Fruit fly (Drosophila melanogaster) whole organism, embryonic: ENCODE results near the gene CG17349.

Experiments used
- B-H1 ChIP-seq: fragments of 200-800 bp; sonication (Bioruptor generic); IDR thresholded peaks from 3 replicates; pipeline ENCODE4 v1.3.6; 2022; ENCODE audit warnings: missing biosample characterization, missing genetic modification characterization
- CG10209 ChIP-seq: fragments of 200-800 bp; sonication (Bioruptor generic); optimal IDR thresholded peaks from 3 replicates; lab custom pipeline; 2017; ENCODE audit warnings: missing biosample characterization, mild to moderate bottlenecking, missing genetic modification characterization, missing genetic modification reagents
- CG10543 ChIP-seq: fragments of 200-800 bp; sonication (Bioruptor generic); optimal IDR thresholded peaks from 3 replicates; lab custom pipeline; 2017; ENCODE audit warnings: missing biosample characterization, mild to moderate bottlenecking, missing genetic modification characterization, moderate library complexity
- CG12104 ChIP-seq: fragments of 200-800 bp; sonication (Bioruptor generic); optimal IDR thresholded peaks from 3 replicates; lab custom pipeline; 2016; ENCODE audit warnings: missing biosample characterization, missing genetic modification characterization
- CG12769 ChIP-seq: fragments of 200-800 bp; sonication (Bioruptor generic); optimal IDR thresholded peaks from 2 replicates; lab custom pipeline; 2019; ENCODE audit warnings: missing biosample characterization, mild to moderate bottlenecking, missing genetic modification characterization, moderate library complexity
- CG14667 ChIP-seq: fragments of 200-800 bp; sonication (Bioruptor generic); IDR thresholded peaks from 2 replicates; pipeline ENCODE4 v1.3.6; 2022; ENCODE audit warnings: missing biosample characterization, missing genetic modification characterization
- CG16779 ChIP-seq: fragments of 200-800 bp; sonication (Bioruptor generic); IDR thresholded peaks from 2 replicates; pipeline ENCODE4 v1.3.6; 2022; ENCODE audit warnings: missing biosample characterization, missing genetic modification characterization
- CG18599 ChIP-seq: fragments of 200-800 bp; sonication (Bioruptor generic); optimal IDR thresholded peaks from 3 replicates; lab custom pipeline; 2017; ENCODE audit warnings: missing biosample characterization, missing genetic modification characterization, mild to moderate bottlenecking, moderate library complexity, missing genetic modification reagents
- CG18619 ChIP-seq: fragments of 200-800 bp; sonication (Bioruptor generic); optimal IDR thresholded peaks from 3 replicates; lab custom pipeline; 2017; ENCODE audit warnings: missing biosample characterization, mild to moderate bottlenecking, missing genetic modification characterization
- CG18764 ChIP-seq: fragments of 200-800 bp; sonication (Bioruptor generic); optimal IDR thresholded peaks from 3 replicates; lab custom pipeline; 2016; ENCODE audit warnings: missing biosample characterization, missing genetic modification characterization
- CG2889 ChIP-seq: fragments of 200-800 bp; sonication (Bioruptor generic); IDR thresholded peaks from 3 replicates; pipeline ENCODE4 v1.3.6; 2022; ENCODE audit warnings: missing biosample characterization, missing genetic modification characterization
- CG30403 ChIP-seq: fragments of 200-800 bp; sonication (Bioruptor generic); optimal IDR thresholded peaks from 3 replicates; lab custom pipeline; 2016; ENCODE audit warnings: missing biosample characterization, missing genetic modification characterization
- CG31388 ChIP-seq: fragments of 200-800 bp; sonication (Bioruptor generic); optimal IDR thresholded peaks from 2 replicates; lab custom pipeline; 2016; ENCODE audit warnings: missing biosample characterization, missing genetic modification characterization
- CG31441 ChIP-seq: fragments of 200-800 bp; sonication (Bioruptor generic); IDR thresholded peaks from 2 replicates; pipeline ENCODE4 v1.3.6; 2022; ENCODE audit warnings: missing biosample characterization, missing genetic modification characterization
- CG32532 ChIP-seq: fragments of 200-800 bp; sonication (Bioruptor generic); IDR thresholded peaks from 2 replicates; pipeline ENCODE4 v1.3.6; 2022; ENCODE audit warnings: missing biosample characterization, missing genetic modification characterization
- CG42726 ChIP-seq: fragments of 200-800 bp; sonication (Bioruptor generic); IDR thresholded peaks from 2 replicates; pipeline ENCODE4 v1.3.6; 2022; ENCODE audit warnings: missing biosample characterization, missing genetic modification characterization; ENCODE audit not compliant: partially characterized antibody
- CG43689 ChIP-seq: fragments of 200-800 bp; sonication (Bioruptor generic); IDR thresholded peaks from 2 replicates; pipeline ENCODE4 v1.3.6; 2022; ENCODE audit warnings: missing biosample characterization, missing genetic modification characterization
- CG6254 ChIP-seq: fragments of 200-800 bp; sonication (Bioruptor generic); optimal IDR thresholded peaks from 3 replicates; lab custom pipeline; 2017; ENCODE audit warnings: mild to moderate bottlenecking, missing biosample characterization, missing genetic modification reagents, missing genetic modification characterization
- CG6854 ChIP-seq: fragments of 200-800 bp; sonication (Bioruptor generic); optimal IDR thresholded peaks from 3 replicates; lab custom pipeline; 2017; ENCODE audit warnings: missing biosample characterization, mild to moderate bottlenecking, missing genetic modification characterization
- CG7556 ChIP-seq: fragments of 200-800 bp; sonication (Bioruptor generic); optimal IDR thresholded peaks from 2 replicates; lab custom pipeline; 2017; ENCODE audit warnings: missing biosample characterization, mild to moderate bottlenecking, missing genetic modification characterization
- CG9609 ChIP-seq: fragments of 200-800 bp; sonication (Bioruptor generic); optimal IDR thresholded peaks from 3 replicates; lab custom pipeline; 2016; ENCODE audit warnings: missing biosample characterization, missing genetic modification characterization
- Dek ChIP-seq: fragments of 200-800 bp; sonication (Bioruptor generic); optimal IDR thresholded peaks from 3 replicates; lab custom pipeline; 2019; ENCODE audit warnings: missing biosample characterization, mild to moderate bottlenecking, missing genetic modification characterization, moderate library complexity
- Dll ChIP-seq: fragments of 200-800 bp; sonication (Bioruptor generic); IDR thresholded peaks from 4 replicates; pipeline ENCODE4 v1.3.6; 2022; ENCODE audit warnings: missing biosample characterization, missing genetic modification characterization; ENCODE audit not compliant: partially characterized antibody
- Doc2 ChIP-seq: fragments of 200-800 bp; sonication (Bioruptor generic); IDR thresholded peaks from 2 replicates; pipeline ENCODE4 v1.3.6; 2022; ENCODE audit warnings: missing biosample characterization, missing genetic modification characterization
- Eip74EF ChIP-seq, 2 experiments: fragments of 200-800 bp in 1 of 2; fragments of >200 bp in 1 of 2; sonication (Bioruptor generic) in 1 of 2; optimal IDR thresholded peaks; 2 replicates each; lab custom pipeline; 2017 to 2019; ENCODE audit warnings: missing biosample characterization in 2 of 2, missing genetic modification characterization in 2 of 2, mild to moderate bottlenecking in 1 of 2, moderate library complexity in 1 of 2
- Elba2 ChIP-seq: fragments of 200-800 bp; sonication (Bioruptor generic); optimal IDR thresholded peaks from 3 replicates; lab custom pipeline; 2016; ENCODE audit warnings: missing biosample characterization, missing genetic modification characterization
- Ets97D ChIP-seq: fragments of 200-800 bp; sonication (Bioruptor generic); optimal IDR thresholded peaks from 3 replicates; lab custom pipeline; 2016; ENCODE audit warnings: missing biosample characterization, missing genetic modification characterization
- Hr39 ChIP-seq: fragments of >200 bp; optimal IDR thresholded peaks from 2 replicates; lab custom pipeline; 2017
- Hr51 ChIP-seq, 2 experiments: fragments of 200-800 bp; sonication (Bioruptor generic); optimal IDR thresholded peaks; 2 replicates in 1 of 2; 3 replicates in 1 of 2; lab custom pipeline; 2016 to 2018; ENCODE audit warnings: missing biosample characterization in 2 of 2, missing genetic modification characterization in 2 of 2, mild to moderate bottlenecking in 1 of 2, moderate library complexity in 1 of 2
- Hr78 ChIP-seq, 2 experiments: fragments of 200-800 bp in 1 of 2; fragments of >200 bp in 1 of 2; sonication (Bioruptor generic) in 1 of 2; optimal IDR thresholded peaks; 2 replicates each; lab custom pipeline; 2017 to 2019; ENCODE audit warnings: missing biosample characterization in 2 of 2, missing genetic modification characterization in 2 of 2, mild to moderate bottlenecking in 1 of 2, moderate library complexity in 1 of 2
- NK7.1 ChIP-seq: fragments of 200-800 bp; sonication (Bioruptor generic); optimal IDR thresholded peaks from 3 replicates; lab custom pipeline; 2016; ENCODE audit warnings: missing biosample characterization, missing genetic modification characterization
- Nf-YB ChIP-seq: fragments of 200-800 bp; sonication (Bioruptor generic); optimal IDR thresholded peaks from 3 replicates; lab custom pipeline; 2019; ENCODE audit warnings: missing biosample characterization, mild to moderate bottlenecking, missing genetic modification characterization, moderate library complexity
- NfI ChIP-seq: fragments of 200-800 bp; sonication (Bioruptor generic); optimal IDR thresholded peaks from 3 replicates; lab custom pipeline; 2018; ENCODE audit warnings: missing biosample characterization, mild to moderate bottlenecking, missing genetic modification characterization, moderate library complexity
- Sox100B ChIP-seq: fragments of 200-800 bp; sonication (Bioruptor generic); optimal IDR thresholded peaks from 3 replicates; lab custom pipeline; 2018; ENCODE audit warnings: missing biosample characterization, mild to moderate bottlenecking, missing genetic modification characterization
- ab ChIP-seq: fragments of 200-800 bp; sonication (Bioruptor generic); optimal IDR thresholded peaks from 2 replicates; lab custom pipeline; 2016; ENCODE audit warnings: missing biosample characterization, missing genetic modification characterization
- ap ChIP-seq: fragments of 200-800 bp; sonication (Bioruptor generic); IDR thresholded peaks from 2 replicates; pipeline ENCODE4 v1.3.6; 2022; ENCODE audit warnings: missing biosample characterization, missing genetic modification characterization
- ase ChIP-seq: fragments of 200-800 bp; sonication (Bioruptor generic); IDR thresholded peaks from 3 replicates; pipeline ENCODE4 v1.3.6; 2022; ENCODE audit warnings: missing biosample characterization, missing genetic modification characterization
- fru ChIP-seq: fragments of >200 bp; optimal IDR thresholded peaks from 2 replicates; lab custom pipeline; 2017
- pnt ChIP-seq: fragments of 200-800 bp; sonication (Bioruptor generic); optimal IDR thresholded peaks from 3 replicates; lab custom pipeline; 2016; ENCODE audit warnings: missing biosample characterization, missing genetic modification characterization
- ranshi ChIP-seq: fragments of 200-800 bp; sonication (Bioruptor generic); IDR thresholded peaks from 2 replicates; pipeline ENCODE4 v1.3.6; 2022; ENCODE audit warnings: missing biosample characterization, missing genetic modification characterization
- row ChIP-seq: fragments of 200-800 bp; sonication (Bioruptor generic); IDR thresholded peaks from 3 replicates; pipeline ENCODE4 v1.3.6; 2022; ENCODE audit warnings: missing biosample characterization, missing genetic modification characterization
- shn ChIP-seq: fragments of 200-800 bp; sonication (Bioruptor generic); optimal IDR thresholded peaks from 3 replicates; lab custom pipeline; 2016; ENCODE audit warnings: missing biosample characterization, missing genetic modification characterization
- tgo ChIP-seq: fragments of 200-800 bp; sonication (Bioruptor generic); IDR thresholded peaks from 3 replicates; pipeline ENCODE4 v1.3.6; 2022; ENCODE audit warnings: missing biosample characterization, missing genetic modification characterization
- usp ChIP-seq: fragments of >200 bp; optimal IDR thresholded peaks from 2 replicates; lab custom pipeline; 2017; ENCODE audit warnings: missing biosample characterization, missing genetic modification characterization
- zfh2 ChIP-seq: fragments of 200-800 bp; sonication (Bioruptor generic); optimal IDR thresholded peaks from 2 replicates; lab custom pipeline; 2016; ENCODE audit warnings: missing biosample characterization, missing genetic modification characterization

The CG17349 gene

DNA sequence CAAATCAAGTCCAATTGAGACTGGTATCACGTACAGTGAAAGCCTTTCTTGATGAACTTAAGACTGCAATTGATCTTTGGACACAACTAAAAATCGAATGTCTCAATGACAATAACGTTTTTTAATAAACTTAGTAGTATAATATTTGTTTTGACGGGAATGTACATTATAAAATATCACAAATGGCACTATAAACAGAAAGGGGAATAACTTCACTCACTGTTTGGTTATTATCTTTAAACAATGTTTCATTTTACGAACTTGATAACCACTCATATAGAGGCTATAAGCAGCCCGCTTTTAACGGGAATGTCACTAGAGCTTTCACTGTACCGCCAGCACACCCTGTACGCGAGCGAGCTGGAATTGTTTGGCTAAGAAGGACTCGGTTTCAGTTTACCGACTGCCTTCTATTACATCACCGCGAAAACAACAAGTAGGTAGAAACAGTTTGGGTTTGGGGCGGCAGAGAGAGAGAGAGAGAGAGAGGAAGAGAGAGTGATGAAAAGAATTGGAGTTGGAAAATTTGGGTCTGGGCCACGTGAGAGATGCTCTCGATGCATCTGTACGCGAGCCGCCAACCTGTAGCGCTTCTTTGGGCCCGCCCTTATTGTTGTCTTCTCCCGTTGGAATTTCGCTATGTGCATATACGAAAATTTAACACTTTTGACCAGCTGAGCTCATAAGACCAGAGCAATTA, 27.5 kb downstream of the CG17349 start (continued):
- TF ChIP-seq ap (GFP tag; lab: Robert Waterston, UW) (no peak), CG30403 (GFP tag; lab: Kevin White, UChicago) (peak; percentile 37), B-H1 (GFP tag; lab: Robert Waterston, UW) (no peak), tgo (GFP tag; lab: Robert Waterston, UW) (no peak), row (GFP tag; lab: Robert Waterston, UW) (peak; percentile 52; the same call in 2 of the 3 replicates), Hr78 (GFP tag; optimal IDR thresholded peaks at IDR 0.05; lab: Kevin White, UChicago) (no peak), CG42726 (GFP tag; lab: Robert Waterston, UW) (no peak), CG43689 (GFP tag; lab: Robert Waterston, UW) (no peak), CG9609 (GFP tag; lab: Kevin White, UChicago) (no peak), CG2889 (GFP tag; lab: Robert Waterston, UW) (no peak), CG31388 (GFP tag; lab: Kevin White, UChicago) (no peak), Nf-YB (GFP tag; lab: Kevin White, UChicago) (no peak), CG14667 (no peak), ab (no peak), shn (peak; percentile 16), Hr39 (lab: Kevin White, UChicago) (no peak), usp (GFP tag; lab: Kevin White, UChicago) (no peak), CG6254 (GFP tag; lab: Kevin White, UChicago) (peak; percentile 3), Sox100B (GFP tag; lab: Kevin White, UChicago) (no peak), CG10543 (GFP tag; lab: Kevin White, UChicago) (no peak), CG18599 (peak; percentile 59), Dek (tag; lab: Kevin White, UChicago) (no peak), CG12104 (GFP tag; lab: Kevin White, UChicago) (no peak), CG7556 (GFP tag; lab: Kevin White, UChicago) (peak; percentile 40), fru (lab: Kevin White, UChicago) (no peak), CG6854 (no peak), Dll (GFP tag; lab: Robert Waterston, UW) (no peak), ase (no peak), Elba2 (GFP tag; lab: Kevin White, UChicago) (no peak), Eip74EF (GFP tag; optimal IDR thresholded peaks at IDR 0.05; lab: Kevin White, UChicago) (no peak), CG31441 (GFP tag; lab: Robert Waterston, UW) (no peak), CG18619 (GFP tag; lab: Kevin White, UChicago) (no peak), NfI (peak; percentile 12), NK7.1 (GFP tag; lab: Kevin White, UChicago) (no peak), pnt (no peak), CG18764 (GFP tag; lab: Kevin White, UChicago) (no peak), ranshi (no peak), CG10209 (GFP tag; lab: Kevin White, UChicago) (no peak), Doc2 (GFP tag; lab: Robert Waterston, UW) (no peak), Hr51 (GFP tag; optimal IDR thresholded peaks at IDR 0.05; lab: Kevin White, UChicago) (peak in 1 of 2 experiments; percentile 33), Ets97D (GFP tag; lab: Kevin White, UChicago) (no peak), CG16779 (no peak), CG32532 (GFP tag; lab: Robert Waterston, UW) (no peak), CG12769 (tag; lab: Kevin White, UChicago) (peak; percentile 11), zfh2 (GFP tag; lab: Kevin White, UChicago) (peak; percentile 43)
- TF ChIP-seq, all 482 proteins: peak for 81
